Worm (Caenorhabditis elegans): Measurements from ENCODE around the gene lpd-9.
A peak's percentile ranks its signal among the peaks of the same experiment; 100 is the strongest.

lpd-9 gene

DNA sequence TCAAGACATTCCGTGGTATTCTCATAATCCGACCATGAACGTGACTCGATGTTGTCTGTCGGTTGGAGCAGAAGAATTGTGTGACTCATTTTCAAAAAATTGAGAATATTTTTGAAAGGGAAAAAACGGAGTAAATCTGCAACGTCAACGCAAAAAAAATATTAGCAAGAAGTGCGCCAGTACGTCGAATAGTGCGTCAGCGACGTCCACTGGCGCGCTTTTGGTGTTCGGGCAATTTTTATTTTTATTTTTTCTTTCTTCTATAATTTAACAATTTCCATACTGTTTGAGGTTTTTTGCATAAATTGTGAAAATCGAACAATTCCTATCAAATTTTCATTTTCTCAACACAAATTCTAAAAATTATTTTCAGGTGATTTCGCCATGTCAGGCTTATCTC is at the start of gene lpd-9, which contains the start of gene erh-1 (continued):
- TF ChIP-seq nfyb-1 (GFP tag; IDR thresholded peaks at IDR 0.05) (peak; percentile 74), tbp1 (GFP tag; optimal IDR thresholded peaks at IDR 0.05) (peak; percentile 52), attf-6 (GFP tag; IDR thresholded peaks at IDR 0.05) (0 out of 2 replicates have a peak, but pooled peaks have one; percentile 38), snpc-4 (GFP tag; optimal IDR thresholded peaks at IDR 0.05) (peak; percentile 19), snpc-4 (tag; optimal IDR thresholded peaks at IDR 0.05) (peak in 2 of 4 experiments; percentile 47 to 63), lsl-1 (GFP tag; optimal IDR thresholded peaks at IDR 0.05) (peak; percentile 60), F33H1.4 (GFP tag; IDR thresholded peaks at IDR 0.05) (peak; percentile 56)

DNA sequence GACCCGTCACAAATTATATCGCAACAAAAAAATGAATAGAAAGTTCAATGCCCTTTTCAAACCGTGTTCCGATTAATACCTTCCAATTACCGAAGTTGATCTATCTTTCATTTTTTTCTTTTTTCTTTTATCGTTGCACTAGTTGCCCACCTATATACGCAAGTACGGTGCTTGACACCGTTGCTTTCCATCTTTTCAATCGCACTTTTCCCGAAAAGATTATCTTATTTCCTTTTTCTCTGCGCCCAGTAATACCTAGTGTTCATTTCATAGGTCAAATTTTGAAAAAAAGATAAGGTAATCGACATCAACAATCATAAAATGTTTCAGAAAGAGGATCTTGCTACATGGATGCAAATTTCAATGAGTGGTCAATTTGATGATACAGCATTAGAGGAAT is 49.5 kb upstream of the lpd-9 start:
- TF ChIP-seq lin-40 (tag; optimal IDR thresholded peaks at IDR 0.05), result no peak
- no peak for TF ChIP-seq gei-17 (GFP tag; optimal IDR thresholded peaks at IDR 0.05)
- no peak for TF ChIP-seq madf-3 (GFP tag; IDR thresholded peaks at IDR 0.05)
- TF ChIP-seq snpc-4 (GFP tag; optimal IDR thresholded peaks at IDR 0.05), result no peak
- no peak for TF ChIP-seq snpc-4 (tag; optimal IDR thresholded peaks at IDR 0.05)
- no peak for TF ChIP-seq hmg-1.2 (GFP tag; IDR thresholded peaks at IDR 0.05)
- TF ChIP-seq F22D6.2 (tag; optimal IDR thresholded peaks at IDR 0.05), result no peak
- TF ChIP-seq F10E7.11 (tag; optimal IDR thresholded peaks at IDR 0.05), result no peak
- TF ChIP-seq pbrm-1 (GFP tag; IDR thresholded peaks at IDR 0.05), result no peak
- no peak for TF ChIP-seq lin-54 (GFP tag; optimal IDR thresholded peaks at IDR 0.05)
- TF ChIP-seq dpff-1 (tag; optimal IDR thresholded peaks at IDR 0.05), result no peak

DNA sequence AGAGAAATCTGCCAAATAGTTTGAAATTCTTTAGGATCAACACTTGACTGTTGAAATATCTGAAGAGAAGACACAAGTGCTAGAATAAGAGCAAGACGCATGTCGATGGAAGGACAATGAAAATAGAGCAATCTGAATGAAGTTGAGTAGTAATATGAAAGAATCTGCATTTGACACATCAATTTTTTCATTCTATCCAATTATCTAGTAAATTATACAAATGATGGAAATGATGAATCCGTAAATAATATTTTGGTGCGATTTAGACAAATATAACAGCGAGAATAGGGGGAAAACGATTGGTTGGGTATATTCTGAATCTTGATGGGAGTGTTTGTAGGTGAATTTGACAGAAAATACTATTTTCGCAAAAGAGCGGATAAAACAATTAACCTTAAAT is 46.4 kb upstream of the lpd-9 start, which contains the start of gene txt-10:
Gene txt-10 (minus strand): TSS at position 101 of the 400 bp plus-strand sequence.
- TF ChIP-seq rec-8 (tag; optimal IDR thresholded peaks at IDR 0.05), result no peak
- TF ChIP-seq hrde-1 (tag; optimal IDR thresholded peaks at IDR 0.05; ENCODE audit: borderline replicate concordance), result peak; percentile 7

DNA sequence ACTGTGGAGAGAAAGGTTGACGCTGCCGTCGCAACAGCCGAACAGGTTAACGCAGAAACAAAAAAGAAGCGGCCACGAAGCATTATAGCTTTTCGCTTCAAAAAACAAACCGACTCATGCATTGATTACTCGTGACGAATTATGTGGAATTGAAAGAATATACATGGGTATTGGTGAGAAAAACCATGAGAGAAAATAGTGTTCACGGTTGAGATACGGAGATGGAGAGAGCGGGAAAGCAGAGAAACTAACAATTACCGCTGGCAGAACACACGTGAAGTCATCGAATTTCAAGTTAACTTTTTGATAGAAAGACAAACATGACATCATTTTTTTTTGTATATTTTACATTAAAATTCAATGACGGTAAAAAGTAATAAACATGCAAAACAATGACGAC is 43.8 kb upstream of the lpd-9 start:
- TF ChIP-seq unc-62 (GFP tag; optimal IDR thresholded peaks at IDR 0.05), result no peak
- no peak for TF ChIP-seq rpc-1 (optimal IDR thresholded peaks at IDR 0.05)
- TF ChIP-seq rpc-1 (tag; optimal IDR thresholded peaks at IDR 0.05), result no peak
- TF ChIP-seq ztf-18 (tag; optimal IDR thresholded peaks at IDR 0.05), result peak; percentile 34
- no peak for TF ChIP-seq zfh-2 (GFP tag; conservative IDR thresholded peaks at IDR 0.05)
- TF ChIP-seq ztf-26 (tag; optimal IDR thresholded peaks at IDR 0.05), result no peak
- no peak for TF ChIP-seq let-526 (GFP tag; IDR thresholded peaks at IDR 0.05)
- no peak for TF ChIP-seq lir-1 (GFP tag; conservative IDR thresholded peaks at IDR 0.05)
- TF ChIP-seq ztf-25 (GFP tag; IDR thresholded peaks at IDR 0.05), result no peak
- 0 out of 2 replicates have a peak, but pooled peaks have one; percentile 49 for TF ChIP-seq nfyb-1 (GFP tag; IDR thresholded peaks at IDR 0.05)
- no peak for TF ChIP-seq repo-1 (tag; optimal IDR thresholded peaks at IDR 0.05)
- TF ChIP-seq lin-54 (GFP tag; optimal IDR thresholded peaks at IDR 0.05), result peak; percentile 0
- no peak for TF ChIP-seq snpc-3.4 (tag; optimal IDR thresholded peaks at IDR 0.05)
- TF ChIP-seq let-607 (tag; optimal IDR thresholded peaks at IDR 0.05), result no peak
- no peak for TF ChIP-seq him-1 (tag; optimal IDR thresholded peaks at IDR 0.05)
- TF ChIP-seq F57A8.1 (GFP tag; optimal IDR thresholded peaks at IDR 0.05), result no peak
- no peak for TF ChIP-seq tbx-9 (tag; optimal IDR thresholded peaks at IDR 0.05; ENCODE audit: borderline replicate concordance)
- TF ChIP-seq Y79H2A.3 (GFP tag; conservative IDR thresholded peaks at IDR 0.05), result no peak
- TF ChIP-seq sdz-38 (tag; optimal IDR thresholded peaks at IDR 0.05), result no peak
- TF ChIP-seq F52B5.7 (tag; optimal IDR thresholded peaks at IDR 0.05), result no peak
- no peak for TF ChIP-seq lsy-27 (tag; optimal IDR thresholded peaks at IDR 0.05; ENCODE audit: borderline replicate concordance, insufficient read depth)
- TF ChIP-seq F57C9.4 (tag; optimal IDR thresholded peaks at IDR 0.05), result no peak
- no peak for TF ChIP-seq rec-8 (tag; optimal IDR thresholded peaks at IDR 0.05)
- no peak for TF ChIP-seq egrh-3 (GFP tag; IDR thresholded peaks at IDR 0.05)
- no peak for TF ChIP-seq C17E4.6 (GFP tag; IDR thresholded peaks at IDR 0.05)
- no peak for TF ChIP-seq K11D2.4 (GFP tag; IDR thresholded peaks at IDR 0.05)
- no peak for TF ChIP-seq snpc-4 (GFP tag; optimal IDR thresholded peaks at IDR 0.05)
- TF ChIP-seq snpc-4 (tag; optimal IDR thresholded peaks at IDR 0.05), result no peak
- TF ChIP-seq ceh-40 (GFP tag; IDR thresholded peaks at IDR 0.05), result no peak
- TF ChIP-seq mcd-1 (GFP tag; IDR thresholded peaks at IDR 0.05), result peak; percentile 27; the same call in 1 of the 2 replicates
- no peak for TF ChIP-seq gei-17 (GFP tag; optimal IDR thresholded peaks at IDR 0.05)

All from whole organism, young adult.